Worm (Caenorhabditis elegans) whole organism, young adult: Measurements from ENCODE around the gene asp-19.

Source experiments
- B0261.1 ChIP-seq: sonication (generic microtip); optimal IDR thresholded peaks from 2 replicates; lab custom pipeline; 2016; ENCODE audit warnings: mild to moderate bottlenecking, missing genetic modification characterization, moderate library complexity, missing compliant biosample characterization
- D2030.7 ChIP-seq: fragments of 200-800 bp; sonication (Bioruptor generic); IDR thresholded peaks from 2 replicates; pipeline ENCODE4 v1.3.6; 2022; ENCODE audit warnings: missing genetic modification reagents, missing genetic modification characterization, missing compliant biosample characterization
- F33H1.4 ChIP-seq: fragments of 200-800 bp; sonication (Bioruptor generic); IDR thresholded peaks from 2 replicates; pipeline ENCODE4 v1.3.6; 2022; ENCODE audit warnings: missing genetic modification reagents, missing genetic modification characterization, missing compliant biosample characterization
- F37B4.10 ChIP-seq: fragments of 200-800 bp; sonication (Bioruptor generic); IDR thresholded peaks from 2 replicates; pipeline ENCODE4 v1.3.6; 2022; ENCODE audit warnings: missing genetic modification characterization, missing compliant biosample characterization
- F49E8.2 ChIP-seq: sonication (generic microtip); optimal IDR thresholded peaks from 3 replicates; lab custom pipeline; 2017; ENCODE audit warnings: missing genetic modification characterization, mild to moderate bottlenecking, missing compliant biosample characterization, antibody characterized with exemption, moderate library complexity; ENCODE audit not compliant: insufficient read depth
- T07F8.4 ChIP-seq: sonication (generic microtip); optimal IDR thresholded peaks from 2 replicates; lab custom pipeline; 2016; ENCODE audit warnings: mild to moderate bottlenecking, missing genetic modification characterization, moderate library complexity, missing compliant biosample characterization
- aptf-3 ChIP-seq: fragments of 200-800 bp; sonication (Bioruptor generic); IDR thresholded peaks from 2 replicates; pipeline ENCODE4 v1.3.6; 2022; ENCODE audit warnings: missing genetic modification characterization, missing compliant biosample characterization
- attf-3 ChIP-seq: fragments of 200-800 bp; sonication (Bioruptor generic); conservative IDR thresholded peaks from 2 replicates; pipeline ENCODE4 v1.3.6; 2022; ENCODE audit warnings: missing genetic modification reagents, missing genetic modification characterization, missing compliant biosample characterization
- attf-5 ChIP-seq: fragments of 200-800 bp; sonication (Bioruptor generic); optimal IDR thresholded peaks from 2 replicates; lab custom pipeline; 2018; ENCODE audit warnings: mild to moderate bottlenecking, missing genetic modification characterization, missing compliant biosample characterization
- bed-1 ChIP-seq: fragments of 200-800 bp; sonication (Bioruptor generic); IDR thresholded peaks from 2 replicates; pipeline ENCODE4 v1.3.6; 2022; ENCODE audit warnings: missing genetic modification reagents, missing genetic modification characterization, missing compliant biosample characterization
- ccch-3 ChIP-seq: fragments of 200-800 bp; sonication (Bioruptor generic); optimal IDR thresholded peaks from 2 replicates; lab custom pipeline; 2018; ENCODE audit warnings: mild to moderate bottlenecking, missing genetic modification characterization, missing compliant biosample characterization
- cebp-2 ChIP-seq: fragments of 200-800 bp; sonication (Bioruptor generic); IDR thresholded peaks from 2 replicates; pipeline ENCODE4 v1.3.6; 2022; ENCODE audit warnings: missing genetic modification characterization, missing compliant biosample characterization
- ceh-40 ChIP-seq: fragments of 200-800 bp; sonication (Bioruptor generic); IDR thresholded peaks from 2 replicates; pipeline ENCODE4 v1.3.6; 2022; ENCODE audit warnings: missing genetic modification characterization, missing compliant biosample characterization
- die-1 ChIP-seq: sonication (generic microtip); optimal IDR thresholded peaks from 2 replicates; lab custom pipeline; 2016; ENCODE audit warnings: missing genotype, mild to moderate bottlenecking, missing genetic modification characterization, missing compliant biosample characterization
- dox-1 ChIP-seq: fragments of 200-800 bp; sonication (Bioruptor generic); IDR thresholded peaks from 2 replicates; pipeline ENCODE4 v1.3.6; 2022; ENCODE audit warnings: missing genetic modification reagents, missing genetic modification characterization, missing compliant biosample characterization
- efl-1 ChIP-seq: fragments of 150-350 bp; optimal IDR thresholded peaks from 2 replicates; lab custom pipeline; 2014; ENCODE audit warnings: missing biosample characterization, missing genetic modification reagents, missing genetic modification characterization
- egl-18 ChIP-seq: fragments of 200-800 bp; sonication (Bioruptor generic); IDR thresholded peaks from 2 replicates; pipeline ENCODE4 v1.3.6; 2022; ENCODE audit warnings: missing genetic modification reagents, missing genetic modification characterization, missing compliant biosample characterization
- egrh-3 ChIP-seq: fragments of 200-800 bp; sonication (Bioruptor generic); IDR thresholded peaks from 2 replicates; pipeline ENCODE4 v1.3.6; 2022; ENCODE audit warnings: missing genetic modification reagents, missing genetic modification characterization, missing compliant biosample characterization
- fkh-3 ChIP-seq: sonication (generic microtip); optimal IDR thresholded peaks from 2 replicates; lab custom pipeline; 2016; ENCODE audit warnings: mild to moderate bottlenecking, missing genetic modification characterization, missing compliant biosample characterization
- him-1 ChIP-seq: sonication (generic microtip); optimal IDR thresholded peaks from 2 replicates; lab custom pipeline; 2016; ENCODE audit warnings: missing genotype, missing genetic modification reagents, missing genetic modification characterization, missing compliant biosample characterization
- hlh-12 ChIP-seq: sonication (generic microtip); optimal IDR thresholded peaks from 2 replicates; lab custom pipeline; 2016; ENCODE audit warnings: missing genetic modification characterization, missing compliant biosample characterization
- hlh-26 ChIP-seq: fragments of 200-800 bp; sonication (Bioruptor generic); conservative IDR thresholded peaks from 2 replicates; pipeline ENCODE4 v1.3.6; 2022; ENCODE audit warnings: missing genetic modification reagents, missing genetic modification characterization, missing compliant biosample characterization
- lag-1 ChIP-seq: fragments of 200-800 bp; sonication (Bioruptor generic); IDR thresholded peaks from 2 replicates; pipeline ENCODE4 v1.3.6; 2022; ENCODE audit warnings: missing genetic modification reagents, missing genetic modification characterization, missing compliant biosample characterization
- let-607 ChIP-seq, 2 experiments: fragments of 200-800 bp in 1 of 2; sonication (Bioruptor generic) in 1 of 2; sonication (generic microtip) in 1 of 2; optimal IDR thresholded peaks; 2 replicates each; lab custom pipeline; 2016 to 2018; ENCODE audit warnings: mild to moderate bottlenecking in 2 of 2, missing compliant biosample characterization in 2 of 2, missing genetic modification characterization in 2 of 2, moderate library complexity in 2 of 2, missing genotype in 1 of 2
- lin-35 ChIP-seq, 3 experiments: fragments of 150-350 bp in 2 of 3; sonication (generic microtip) in 1 of 3; optimal IDR thresholded peaks; 2 replicates each; lab custom pipeline; 2014 to 2018; ENCODE audit warnings: missing biosample characterization in 3 of 3, missing genetic modification characterization in 3 of 3, missing genetic modification reagents in 3 of 3
- madf-8 ChIP-seq: fragments of 200-800 bp; sonication (Bioruptor generic); conservative IDR thresholded peaks from 2 replicates; pipeline ENCODE4 v1.3.6; 2022; ENCODE audit warnings: missing genetic modification reagents, missing genetic modification characterization, missing compliant biosample characterization
- mel-28 ChIP-seq: sonication (generic microtip); optimal IDR thresholded peaks from 2 replicates; lab custom pipeline; 2016; ENCODE audit warnings: borderline replicate concordance, mild to moderate bottlenecking, missing genetic modification characterization, missing compliant biosample characterization
- mxl-1 ChIP-seq: sonication (generic microtip); optimal IDR thresholded peaks from 2 replicates; lab custom pipeline; 2016; ENCODE audit warnings: missing genetic modification characterization, missing compliant biosample characterization
- nfya-1 ChIP-seq: sonication (generic microtip); optimal IDR thresholded peaks from 2 replicates; lab custom pipeline; 2017; ENCODE audit warnings: antibody characterized with exemption, missing compliant biosample characterization, missing genetic modification characterization, borderline replicate concordance; ENCODE audit not compliant: insufficient read depth
- nfya-2 ChIP-seq: fragments of 200-800 bp; sonication (Bioruptor generic); IDR thresholded peaks from 2 replicates; pipeline ENCODE4 v1.3.6; 2022; ENCODE audit warnings: missing genetic modification reagents, missing genetic modification characterization, missing compliant biosample characterization
- nhr-80 ChIP-seq: sonication (generic microtip); optimal IDR thresholded peaks from 2 replicates; lab custom pipeline; 2016; ENCODE audit warnings: missing genetic modification characterization, missing compliant biosample characterization
- nhr-90 ChIP-seq: sonication (generic microtip); optimal IDR thresholded peaks from 2 replicates; lab custom pipeline; 2016; ENCODE audit warnings: missing genotype, mild to moderate bottlenecking, missing genetic modification characterization, missing compliant biosample characterization
- sdz-38 ChIP-seq: sonication (generic microtip); optimal IDR thresholded peaks from 2 replicates; lab custom pipeline; 2016; ENCODE audit warnings: missing genotype, missing genetic modification characterization, missing compliant biosample characterization
- snpc-3.4 ChIP-seq: sonication (generic microtip); optimal IDR thresholded peaks from 2 replicates; lab custom pipeline; 2017; ENCODE audit warnings: missing genetic modification characterization, mild to moderate bottlenecking, missing compliant biosample characterization, antibody characterized with exemption, moderate library complexity, missing genotype, missing genetic modification reagents
- somi-1 ChIP-seq: fragments of 200-800 bp; sonication (Bioruptor generic); optimal IDR thresholded peaks from 2 replicates; lab custom pipeline; 2018; ENCODE audit warnings: mild to moderate bottlenecking, missing genetic modification characterization, missing compliant biosample characterization
- unc-130 ChIP-seq: sonication (generic microtip); optimal IDR thresholded peaks from 2 replicates; lab custom pipeline; 2016; ENCODE audit warnings: missing genetic modification reagents, missing genetic modification characterization, missing compliant biosample characterization
- zfh-2 ChIP-seq: fragments of 200-800 bp; sonication (Bioruptor generic); conservative IDR thresholded peaks from 2 replicates; pipeline ENCODE4 v1.3.6; 2022; ENCODE audit warnings: missing genetic modification reagents, missing genetic modification characterization, missing compliant biosample characterization
- zim-3 ChIP-seq: sonication (generic microtip); optimal IDR thresholded peaks from 2 replicates; lab custom pipeline; 2017; ENCODE audit warnings: mild to moderate bottlenecking, missing genetic modification characterization, moderate library complexity, missing compliant biosample characterization
- ztf-22 ChIP-seq: fragments of 200-800 bp; sonication (Bioruptor generic); optimal IDR thresholded peaks from 2 replicates; lab custom pipeline; 2018; ENCODE audit warnings: mild to moderate bottlenecking, missing genetic modification characterization, moderate library complexity, missing compliant biosample characterization
- ztf-25 ChIP-seq: fragments of 200-800 bp; sonication (Bioruptor generic); IDR thresholded peaks from 2 replicates; pipeline ENCODE4 v1.3.6; 2022; ENCODE audit warnings: missing genetic modification reagents, missing genetic modification characterization, missing compliant biosample characterization

Gene asp-19

DNA sequence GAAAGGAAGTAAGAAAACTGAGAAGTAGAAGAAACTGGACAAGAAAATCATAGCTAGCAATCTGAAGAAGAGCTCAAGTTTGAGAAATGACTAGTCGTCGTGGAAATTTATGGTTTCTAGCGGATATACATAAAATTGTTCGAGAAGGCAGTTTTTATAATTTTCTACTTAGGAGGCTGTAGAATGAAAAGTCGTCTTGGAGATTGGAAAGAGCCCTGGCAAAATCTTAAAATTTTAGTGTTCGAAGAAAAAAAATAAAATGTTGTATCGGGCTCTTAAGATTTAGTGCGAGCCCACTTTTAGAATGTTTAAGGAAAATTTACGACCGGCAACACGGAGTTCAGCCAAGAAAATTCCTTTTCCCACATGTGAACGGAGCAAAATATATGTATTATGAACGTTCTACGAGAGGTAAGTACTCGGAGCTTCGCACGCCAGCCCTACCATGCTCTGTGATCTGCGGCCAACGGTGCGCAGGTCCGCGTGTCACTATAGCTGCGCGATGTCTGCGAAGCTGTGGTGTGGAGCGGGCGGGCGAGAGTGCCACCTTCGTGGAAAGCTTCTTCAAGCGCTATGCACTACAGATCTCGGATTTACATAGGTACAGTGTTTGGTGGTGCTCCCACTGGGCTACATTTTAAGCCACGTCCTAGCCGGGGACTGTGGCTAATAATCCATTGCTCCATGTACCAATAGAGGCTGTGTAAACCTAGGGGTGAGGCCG is 17.9 kb upstream of the asp-19 start, which contains the start of gene clec-251:
Gene clec-251, minus strand, starts transcription at position 51 of the 724 bp plus-strand sequence.
- no peak for TF ChIP-seq zim-3 (tag; lab: Kevin White, UChicago)
- TF ChIP-seq fkh-3: no peak
- 0 out of 2 replicates have a peak, but pooled peaks have one; percentile 9 for TF ChIP-seq dox-1 (GFP tag; lab: Robert Waterston, UW)
- no peak for TF ChIP-seq unc-130
- no peak for TF ChIP-seq attf-5 (GFP tag; lab: Kevin White, UChicago)
- TF ChIP-seq ztf-22 (GFP tag; lab: Kevin White, UChicago): no peak
- peak; percentile 77; the same call in 1 of the 2 replicates for TF ChIP-seq zfh-2
- TF ChIP-seq D2030.7 (GFP tag; lab: Robert Waterston, UW): no peak
- no peak for TF ChIP-seq mel-28 (tag; lab: Kevin White, UChicago)
- no peak for TF ChIP-seq hlh-26

DNA sequence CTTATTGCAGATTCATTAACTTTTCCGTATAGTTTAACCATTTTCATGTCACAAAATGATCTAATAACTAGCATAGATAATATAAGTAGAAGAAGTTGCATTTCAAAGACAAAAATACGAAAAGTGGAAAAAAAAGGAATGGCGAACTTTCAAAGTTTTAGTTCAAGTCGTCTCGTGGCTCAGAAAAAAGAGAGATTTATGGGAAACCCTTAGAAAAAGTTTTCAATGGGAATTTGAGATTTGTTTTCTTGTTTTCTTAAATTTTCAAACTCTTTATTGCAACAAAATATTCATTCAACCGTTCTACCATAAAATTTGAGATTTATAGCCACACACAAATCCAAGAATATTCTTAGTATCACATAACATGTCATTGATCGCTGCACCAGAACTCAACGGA is 12.9 kb upstream of the asp-19 start, which contains the start of gene clec-250:
Gene clec-250, minus strand, starts transcription at position 101 of the 400 bp plus-strand sequence.
- TF ChIP-seq T07F8.4 (tag; lab: Kevin White, UChicago) (no peak), mxl-1 (tag; lab: Kevin White, UChicago) (no peak), attf-3 (no peak), somi-1 (GFP tag; lab: Kevin White, UChicago) (no peak), snpc-3.4 (tag; lab: Kevin White, UChicago) (no peak), F33H1.4 (no peak), madf-8 (GFP tag; lab: Robert Waterston, UW) (no peak), lin-35 (GFP tag; optimal IDR thresholded peaks at IDR 0.05; lab: Kevin White, UChicago) (no peak), nhr-90 (tag; lab: Kevin White, UChicago) (no peak), B0261.1 (tag; lab: Kevin White, UChicago) (no peak), nhr-80 (tag; lab: Kevin White, UChicago) (no peak), efl-1 (no peak), let-607 (tag; optimal IDR thresholded peaks at IDR 0.05; lab: Kevin White, UChicago) (no peak), ztf-25 (GFP tag; lab: Robert Waterston, UW) (no peak)

DNA sequence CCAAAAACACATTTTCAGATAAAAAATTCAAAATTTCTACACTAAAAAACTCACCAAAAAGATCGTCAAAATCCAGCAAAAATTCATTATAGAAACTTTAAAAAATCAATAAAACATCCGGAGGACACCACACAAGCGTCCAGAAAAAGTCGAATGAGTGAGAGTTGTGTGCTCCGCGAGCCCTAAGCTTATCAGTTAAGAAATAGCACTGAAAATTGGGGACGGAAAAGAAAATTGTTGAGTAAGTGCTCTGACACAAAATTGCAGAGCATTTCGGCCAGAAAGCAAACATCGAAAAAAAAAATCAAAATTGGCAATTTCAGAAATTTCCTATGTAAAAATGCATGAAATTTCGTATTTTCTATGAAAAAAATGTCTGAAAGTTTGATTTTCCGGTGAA is 8.5 kb upstream of the asp-19 start:
- TF ChIP-seq hlh-12 (tag; lab: Kevin White, UChicago) (no peak), snpc-3.4 (tag; lab: Kevin White, UChicago) (no peak)

DNA sequence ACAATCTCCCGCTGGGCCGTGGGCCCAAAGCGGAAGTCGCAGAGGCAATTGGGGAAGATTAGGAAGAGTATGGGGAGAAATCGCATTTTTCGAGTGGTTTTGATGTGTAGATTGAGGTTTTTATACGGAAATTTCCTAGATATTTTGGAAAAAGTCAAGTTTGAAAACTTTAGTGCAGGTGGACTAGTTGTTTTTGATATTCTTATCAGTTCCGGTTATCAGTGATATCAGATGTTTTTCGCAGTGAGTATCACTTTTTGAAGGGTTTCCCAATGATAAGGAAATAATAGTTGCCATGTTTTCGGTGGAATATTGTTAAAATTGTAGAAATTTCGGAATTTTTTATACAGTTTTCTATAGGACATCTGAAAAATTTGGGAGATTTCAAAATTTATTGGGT is 5.2 kb upstream of the asp-19 start, which contains the start of gene scl-20:
Gene scl-20, minus strand, starts transcription at position 101 of the 400 bp plus-strand sequence.
- TF ChIP-seq F49E8.2 (tag; lab: Kevin White, UChicago): no peak
- no peak for TF ChIP-seq bed-1
- no peak for TF ChIP-seq nfya-1 (tag; lab: Kevin White, UChicago)
- TF ChIP-seq nfya-2 (GFP tag; lab: Robert Waterston, UW): no peak
- no peak for TF ChIP-seq egrh-3 (GFP tag; lab: Robert Waterston, UW)
- no peak for TF ChIP-seq zfh-2
- TF ChIP-seq, all 124 proteins: peak for 0

DNA sequence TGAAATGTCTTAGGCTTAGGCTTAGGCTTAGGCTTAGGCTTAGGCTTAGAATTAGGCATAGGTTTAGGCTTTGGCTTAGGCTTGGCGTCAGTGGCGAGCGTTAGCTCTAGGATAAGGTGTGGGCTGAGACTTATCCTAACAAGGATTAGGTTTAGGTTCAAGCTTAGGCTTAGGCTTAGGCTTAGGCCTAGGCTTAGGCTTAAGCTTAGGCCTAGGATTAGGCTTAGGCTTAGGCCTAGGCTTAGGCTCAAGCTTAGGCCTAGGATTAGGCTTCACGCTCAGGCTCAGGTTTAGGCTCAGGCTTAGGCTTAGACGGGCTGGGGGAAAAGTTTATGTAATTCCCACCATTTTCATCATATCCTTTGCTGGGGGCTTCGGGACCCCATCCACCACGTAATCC is 4.8 kb upstream of the asp-19 start:
- TF ChIP-seq die-1 (no peak), aptf-3 (GFP tag; lab: Robert Waterston, UW) (no peak), him-1 (tag; lab: Kevin White, UChicago) (no peak), lin-35 (GFP tag; optimal IDR thresholded peaks at IDR 0.05; lab: Kevin White, UChicago) (no peak), egl-18 (GFP tag; lab: Robert Waterston, UW) (no peak), ccch-3 (GFP tag; lab: Kevin White, UChicago) (no peak), lag-1 (GFP tag; lab: Robert Waterston, UW) (no peak), dox-1 (GFP tag; lab: Robert Waterston, UW) (no peak), cebp-2 (GFP tag; lab: Robert Waterston, UW) (no peak), nfya-2 (GFP tag; lab: Robert Waterston, UW) (no peak), zfh-2 (no peak), ceh-40 (no peak), F37B4.10 (GFP tag; lab: Robert Waterston, UW) (no peak), sdz-38 (tag; lab: Kevin White, UChicago) (no peak)
